Worm (Caenorhabditis elegans) whole organism, late embryonic: Measurements from ENCODE around the gene daf-37.

Experiments
- C08G9.2 ChIP-seq: sonication (generic microtip); optimal IDR thresholded peaks from 2 replicates; lab custom pipeline; 2016; ENCODE audit warnings: mild to moderate bottlenecking, missing genetic modification characterization, moderate library complexity, missing compliant biosample characterization
- C38D4.7 ChIP-seq: fragments of 200-800 bp; sonication (Bioruptor generic); optimal IDR thresholded peaks from 2 replicates; lab custom pipeline; 2018; ENCODE audit warnings: mild to moderate bottlenecking, missing genetic modification characterization, moderate library complexity, missing compliant biosample characterization
- F13H6.1 ChIP-seq: sonication (generic microtip); optimal IDR thresholded peaks from 2 replicates; lab custom pipeline; 2016; ENCODE audit warnings: missing genetic modification characterization, missing compliant biosample characterization
- K09A11.1 ChIP-seq: sonication (generic microtip); optimal IDR thresholded peaks from 2 replicates; lab custom pipeline; 2017; ENCODE audit warnings: antibody characterized with exemption, mild to moderate bottlenecking, missing genetic modification characterization, missing compliant biosample characterization; ENCODE audit not compliant: insufficient read depth
- Y22D7AL.16 ChIP-seq: sonication (generic microtip); optimal IDR thresholded peaks from 2 replicates; lab custom pipeline; 2016; ENCODE audit warnings: missing genetic modification characterization, missing compliant biosample characterization
- ceh-18 ChIP-seq: sonication (generic microtip); optimal IDR thresholded peaks from 2 replicates; lab custom pipeline; 2016; ENCODE audit warnings: missing genetic modification characterization, missing compliant biosample characterization
- ceh-2 ChIP-seq: sonication (generic microtip); optimal IDR thresholded peaks from 2 replicates; lab custom pipeline; 2016; ENCODE audit warnings: missing genotype, missing genetic modification characterization, missing compliant biosample characterization
- ceh-22 ChIP-seq: sonication (generic microtip); optimal IDR thresholded peaks from 2 replicates; lab custom pipeline; 2017; ENCODE audit warnings: missing biosample characterization, missing genetic modification characterization
- ceh-24 ChIP-seq: sonication (generic microtip); optimal IDR thresholded peaks from 2 replicates; lab custom pipeline; 2016; ENCODE audit warnings: mild to moderate bottlenecking, missing genetic modification characterization, missing compliant biosample characterization
- ceh-31 ChIP-seq: sonication (generic microtip); optimal IDR thresholded peaks from 2 replicates; lab custom pipeline; 2016; ENCODE audit warnings: missing genetic modification characterization, missing compliant biosample characterization
- ceh-34 ChIP-seq: sonication (generic microtip); optimal IDR thresholded peaks from 2 replicates; lab custom pipeline; 2016; ENCODE audit warnings: mild to moderate bottlenecking, missing genetic modification characterization, missing compliant biosample characterization
- ceh-45 ChIP-seq: fragments of 200-800 bp; sonication (Bioruptor generic); IDR thresholded peaks from 2 replicates; pipeline ENCODE4 v1.3.6; 2022; ENCODE audit warnings: missing genetic modification reagents, missing genetic modification characterization, missing compliant biosample characterization
- ceh-6 ChIP-seq: fragments of 200-800 bp; sonication (Bioruptor generic); optimal IDR thresholded peaks from 2 replicates; lab custom pipeline; 2018; ENCODE audit warnings: mild to moderate bottlenecking, missing genetic modification characterization, missing compliant biosample characterization
- dve-1 ChIP-seq: sonication (generic microtip); optimal IDR thresholded peaks from 2 replicates; lab custom pipeline; 2017; ENCODE audit warnings: antibody characterized with exemption, mild to moderate bottlenecking, missing genetic modification characterization, missing compliant biosample characterization
- elt-2 ChIP-seq: sonication (generic microtip); optimal IDR thresholded peaks from 2 replicates; lab custom pipeline; 2016; ENCODE audit warnings: missing genetic modification reagents, missing genetic modification characterization, missing compliant biosample characterization
- ets-4 ChIP-seq: sonication (generic microtip); optimal IDR thresholded peaks from 2 replicates; lab custom pipeline; 2016; ENCODE audit warnings: missing genetic modification characterization, missing compliant biosample characterization
- fax-1 ChIP-seq: sonication (generic microtip); optimal IDR thresholded peaks from 2 replicates; lab custom pipeline; 2016; ENCODE audit warnings: missing genotype, missing genetic modification characterization, missing compliant biosample characterization
- fkh-10 ChIP-seq: fragments of 150-350 bp; optimal IDR thresholded peaks from 2 replicates; lab custom pipeline; 2014; ENCODE audit warnings: missing biosample characterization, missing genetic modification reagents, missing genetic modification characterization
- fkh-6 ChIP-seq: sonication (generic microtip); optimal IDR thresholded peaks from 2 replicates; lab custom pipeline; 2016; ENCODE audit warnings: missing genetic modification characterization, missing compliant biosample characterization
- hlh-13 ChIP-seq: fragments of 200-800 bp; sonication (Bioruptor generic); optimal IDR thresholded peaks from 2 replicates; lab custom pipeline; 2018; ENCODE audit warnings: mild to moderate bottlenecking, missing genetic modification characterization, missing compliant biosample characterization
- hlh-15 ChIP-seq: sonication (generic microtip); optimal IDR thresholded peaks from 2 replicates; lab custom pipeline; 2016; ENCODE audit warnings: missing genetic modification characterization, missing compliant biosample characterization
- hlh-30 ChIP-seq: sonication (generic microtip); optimal IDR thresholded peaks from 2 replicates; lab custom pipeline; 2017; ENCODE audit warnings: antibody characterized with exemption, missing genetic modification characterization, missing compliant biosample characterization; ENCODE audit not compliant: insufficient read depth
- hlh-6 ChIP-seq: sonication (generic microtip); optimal IDR thresholded peaks from 2 replicates; lab custom pipeline; 2016; ENCODE audit warnings: missing genotype, missing genetic modification characterization, missing compliant biosample characterization
- lim-6 ChIP-seq: sonication (generic microtip); optimal IDR thresholded peaks from 2 replicates; lab custom pipeline; 2016; ENCODE audit warnings: missing genetic modification characterization, missing compliant biosample characterization
- lin-11 ChIP-seq: fragments of 200-800 bp; sonication (Bioruptor generic); optimal IDR thresholded peaks from 2 replicates; lab custom pipeline; 2018; ENCODE audit warnings: mild to moderate bottlenecking, missing genetic modification characterization, missing compliant biosample characterization
- nfya-1 ChIP-seq: sonication (generic microtip); optimal IDR thresholded peaks from 2 replicates; lab custom pipeline; 2017; ENCODE audit warnings: missing genetic modification characterization, mild to moderate bottlenecking, missing compliant biosample characterization, antibody characterized with exemption, moderate library complexity
- nhr-232 ChIP-seq: sonication (generic microtip); optimal IDR thresholded peaks from 2 replicates; lab custom pipeline; 2016; ENCODE audit warnings: missing genetic modification characterization, missing compliant biosample characterization
- npax-4 ChIP-seq: sonication (generic microtip); optimal IDR thresholded peaks from 2 replicates; lab custom pipeline; 2016; ENCODE audit warnings: missing genetic modification characterization, missing compliant biosample characterization
- pat-9 ChIP-seq: fragments of 200-800 bp; sonication (Bioruptor generic); optimal IDR thresholded peaks from 2 replicates; lab custom pipeline; 2018; ENCODE audit warnings: mild to moderate bottlenecking, missing genetic modification characterization, moderate library complexity, missing compliant biosample characterization
- pax-1 ChIP-seq: fragments of 150-350 bp; optimal IDR thresholded peaks from 2 replicates; lab custom pipeline; 2014; ENCODE audit warnings: missing biosample characterization, missing genetic modification characterization
- pha-2 ChIP-seq: sonication (generic microtip); optimal IDR thresholded peaks from 2 replicates; lab custom pipeline; 2017; ENCODE audit warnings: mild to moderate bottlenecking, missing genetic modification characterization, missing compliant biosample characterization
- pqm-1 ChIP-seq: sonication (generic microtip); optimal IDR thresholded peaks from 2 replicates; lab custom pipeline; 2016; ENCODE audit warnings: missing genetic modification characterization, missing compliant biosample characterization
- ref-2 ChIP-seq: sonication (generic microtip); optimal IDR thresholded peaks from 2 replicates; lab custom pipeline; 2016; ENCODE audit warnings: missing genetic modification characterization, missing compliant biosample characterization
- sdc-2 ChIP-seq: sonication (generic microtip); optimal IDR thresholded peaks from 2 replicates; lab custom pipeline; 2016; ENCODE audit warnings: missing genotype, missing genetic modification characterization, missing compliant biosample characterization
- tbx-2 ChIP-seq: sonication (generic microtip); optimal IDR thresholded peaks from 2 replicates; lab custom pipeline; 2016; ENCODE audit warnings: missing genetic modification characterization, missing compliant biosample characterization
- tbx-7 ChIP-seq: sonication (generic microtip); optimal IDR thresholded peaks from 2 replicates; lab custom pipeline; 2016; ENCODE audit warnings: missing genotype, missing genetic modification characterization, missing compliant biosample characterization
- ttx-3 ChIP-seq: sonication (generic microtip); optimal IDR thresholded peaks from 2 replicates; lab custom pipeline; 2016; ENCODE audit warnings: missing genetic modification reagents, missing genetic modification characterization, missing compliant biosample characterization
- unc-3 ChIP-seq, 2 experiments: fragments of 200-800 bp in 1 of 2; sonication (Bioruptor generic) in 1 of 2; sonication (generic microtip) in 1 of 2; conservative IDR thresholded peaks in 1 of 2; optimal IDR thresholded peaks in 1 of 2; 2 replicates each; pipeline versions ENCODE4 v1.3.6 to Lab custom; 2016 to 2022; ENCODE audit warnings: missing compliant biosample characterization in 2 of 2, missing genetic modification characterization in 2 of 2, missing genetic modification reagents in 1 of 2
- unc-42 ChIP-seq: sonication (generic microtip); optimal IDR thresholded peaks from 2 replicates; lab custom pipeline; 2016; ENCODE audit warnings: missing genotype, missing genetic modification characterization, missing compliant biosample characterization
- unc-55 ChIP-seq: sonication (generic microtip); optimal IDR thresholded peaks from 2 replicates; lab custom pipeline; 2017; ENCODE audit warnings: missing biosample characterization, missing genetic modification reagents, missing genetic modification characterization
- unc-86 ChIP-seq: sonication (generic microtip); optimal IDR thresholded peaks from 2 replicates; lab custom pipeline; 2016; ENCODE audit warnings: missing genetic modification characterization, missing compliant biosample characterization
- zip-5 ChIP-seq: sonication (generic microtip); optimal IDR thresholded peaks from 2 replicates; lab custom pipeline; 2016; ENCODE audit warnings: missing genetic modification characterization, missing compliant biosample characterization

The daf-37 gene

ce11 chrII:6208116-6208515 lies at the start of gene daf-37:
TSS of gene daf-37 (minus strand) at chrII:6208216.
- TF ChIP-seq unc-86 (no peak), pax-1 (tag; lab: Kevin White, UChicago) (no peak), ets-4 (no peak), sdc-2 (no peak), ceh-2 (tag; lab: Kevin White, UChicago) (no peak), nhr-232 (tag; lab: Kevin White, UChicago) (no peak), elt-2 (tag; lab: Kevin White, UChicago) (no peak), Y22D7AL.16 (tag; lab: Kevin White, UChicago) (no peak), unc-55 (GFP tag; lab: Kevin White, UChicago) (no peak), tbx-7 (tag; lab: Kevin White, UChicago) (no peak), lin-11 (tag; lab: Kevin White, UChicago) (no peak)

- TF ChIP-seq ttx-3 (tag; lab: Kevin White, UChicago) (no peak), ceh-34 (tag; lab: Kevin White, UChicago) (no peak), fkh-6 (tag; lab: Kevin White, UChicago) (no peak), ceh-31 (tag; lab: Kevin White, UChicago) (no peak), C08G9.2 (no peak), K09A11.1 (tag; lab: Kevin White, UChicago) (no peak), hlh-6 (no peak), lim-6 (no peak), F13H6.1 (tag; lab: Kevin White, UChicago) (no peak), ceh-2 (tag; lab: Kevin White, UChicago) (no peak)
These were observed 49.3 kb upstream of the daf-37 start for ce11 chrII:6257220-6257877.

- TF ChIP-seq dve-1 (no peak), lin-11 (tag; lab: Kevin White, UChicago) (no peak), hlh-15 (no peak)
These were observed 48.0 kb upstream of the daf-37 start, which contains the start of gene F13H8.5 for ce11 chrII:6256024-6256423. TSS of gene F13H8.5 (minus strand) at chrII:6256124.

- TF ChIP-seq tbx-2, result no peak
- no peak for TF ChIP-seq Y22D7AL.16 (tag; lab: Kevin White, UChicago)
- TF ChIP-seq nhr-232 (tag; lab: Kevin White, UChicago), result no peak
- no peak for TF ChIP-seq npax-4 (tag; lab: Kevin White, UChicago)
These were observed 44.7 kb upstream of the daf-37 start for ce11 chrII:6252707-6253106.

ce11 chrII:6250782-6251461 lies 42.9 kb upstream of the daf-37 start, which contains the start of gene phb-2:
TSS of gene phb-2 (plus strand) at chrII:6251411.
- TF ChIP-seq ceh-24 (tag; lab: Kevin White, UChicago) (no peak), ref-2 (tag; lab: Kevin White, UChicago) (peak; percentile 23), unc-55 (GFP tag; lab: Kevin White, UChicago) (no peak), pqm-1 (no peak), ceh-22 (tag; lab: Kevin White, UChicago) (no peak), C38D4.7 (no peak), unc-42 (tag; lab: Kevin White, UChicago) (peak; percentile 14), tbx-2 (peak; percentile 31), fax-1 (tag; lab: Kevin White, UChicago) (no peak), pat-9 (tag; lab: Kevin White, UChicago) (no peak), ceh-45 (GFP tag; lab: Robert Waterston, UW) (no peak), pax-1 (tag; lab: Kevin White, UChicago) (no peak), nfya-1 (tag; lab: Kevin White, UChicago) (peak; percentile 80), ceh-18 (tag; lab: Kevin White, UChicago) (peak; percentile 48), ceh-6 (GFP tag; lab: Kevin White, UChicago) (no peak), unc-3 (GFP tag; conservative IDR thresholded peaks at IDR 0.05; lab: Robert Waterston, UW) (no peak), unc-3 (tag; optimal IDR thresholded peaks at IDR 0.05; lab: Kevin White, UChicago) (no peak), lin-11 (tag; lab: Kevin White, UChicago) (no peak), hlh-30 (tag; lab: Kevin White, UChicago) (peak; percentile 54), sdc-2 (no peak), zip-5 (no peak), pha-2 (tag; lab: Kevin White, UChicago) (no peak), fkh-10 (GFP tag; lab: Kevin White, UChicago) (no peak), hlh-13 (GFP tag; lab: Kevin White, UChicago) (no peak), nhr-232 (tag; lab: Kevin White, UChicago) (no peak)
